Fruit fly (Drosophila melanogaster) S2 (cell line): Measurements from ENCODE around the gene CG46244.
A peak's percentile ranks its signal among the peaks of the same experiment; 100 is the strongest.

Experiments used
- CG8478 ChIP-seq: fragments of >200 bp; optimal IDR thresholded peaks from 2 replicates; lab custom pipeline; 2018
- CTCF ChIP-seq, 2 experiments: fragments of >200 bp; optimal IDR thresholded peaks; 2 replicates each; lab custom pipeline; 2018

Gene CG46244

dm6 chr2L:19577187-19577765 lies 29.1 kb upstream of the CG46244 start, which contains the start of the genes spi and msb1l:
TSS of gene spi (minus strand) at chr2L:19577315.
TSS of gene msb1l (plus strand) at chr2L:19577701.
- TF ChIP-seq CTCF (optimal IDR thresholded peaks at IDR 0.05; lab: Kevin White, UChicago): no peak
- no peak for TF ChIP-seq CG8478 (lab: Kevin White, UChicago)

DNA sequence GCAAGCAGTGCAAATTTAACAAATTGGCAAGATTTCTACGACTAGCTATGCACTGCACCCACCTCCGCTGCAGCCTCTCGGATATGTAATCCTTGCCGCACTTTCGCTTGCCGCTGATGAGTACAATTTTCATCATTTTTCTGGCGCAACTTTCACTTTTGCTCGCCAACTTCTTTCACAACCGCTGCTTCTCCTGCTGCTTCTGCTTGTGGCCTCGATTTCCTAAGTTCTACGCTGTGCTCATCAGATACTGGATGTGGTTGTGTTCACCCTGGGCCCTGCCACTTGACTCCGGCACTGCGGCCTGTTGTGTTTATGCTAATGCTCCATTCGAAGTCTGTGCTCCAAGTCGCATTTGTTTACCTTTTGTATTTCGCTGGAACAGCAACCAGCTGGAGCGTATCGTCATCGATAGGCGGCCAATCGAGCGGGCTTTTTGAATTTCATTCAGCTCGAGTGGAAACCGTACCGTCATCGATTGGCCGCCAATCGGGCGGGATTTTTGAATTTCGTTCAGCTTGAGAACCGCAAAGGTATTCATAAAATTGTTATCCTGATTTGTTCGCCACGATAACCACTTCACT lies 26.3 kb upstream of the CG46244 start, which contains the start of gene Pmvk:
Gene Pmvk, minus strand, starts transcription at position 357 of the 584 bp plus-strand sequence.
- no peak for TF ChIP-seq CTCF (optimal IDR thresholded peaks at IDR 0.05; lab: Kevin White, UChicago)
- TF ChIP-seq CG8478 (lab: Kevin White, UChicago): no peak

- TF ChIP-seq CG8478 (lab: Kevin White, UChicago) (no peak), CTCF (optimal IDR thresholded peaks at IDR 0.05; lab: Kevin White, UChicago) (peak in 1 of 2 experiments; percentile 29)
Measured at dm6 chr2L:19582185-19582584, 24.2 kb upstream of the CG46244 start, which contains the start of gene Hakai. TSS of gene Hakai (minus strand) at chr2L:19582474.

DNA sequence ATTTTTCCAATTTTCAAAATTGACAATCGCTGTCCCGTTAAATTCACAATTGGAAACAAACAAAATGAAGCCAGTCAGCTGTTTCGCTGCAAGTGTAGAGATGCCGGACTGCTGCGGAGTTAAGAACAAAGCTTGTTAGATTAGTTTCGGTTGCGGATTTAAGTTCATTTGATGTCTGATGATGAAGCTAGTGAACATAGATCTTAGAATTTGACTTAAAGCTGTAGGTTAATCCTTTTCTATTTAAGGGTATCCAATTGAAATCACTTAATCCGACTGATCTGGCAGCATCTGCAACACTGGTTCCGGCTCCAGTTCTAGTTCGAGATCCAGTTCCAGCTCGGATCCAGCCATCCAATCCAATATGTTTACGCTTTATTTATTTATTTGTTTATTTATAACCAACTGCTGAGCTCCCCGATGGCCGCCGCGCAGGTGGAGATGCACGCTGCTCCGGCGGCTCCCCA lies 22.4 kb upstream of the CG46244 start, which contains the start of the genes PCNA2 and CG10366:
Gene PCNA2, minus strand, starts transcription at position 65 of the 467 bp plus-strand sequence.
Gene CG10366, plus strand, starts transcription at position 310 of the 467 bp plus-strand sequence.
- TF ChIP-seq CTCF (optimal IDR thresholded peaks at IDR 0.05; lab: Kevin White, UChicago) (peak; percentile 26 to 68), CG8478 (lab: Kevin White, UChicago) (no peak)

DNA sequence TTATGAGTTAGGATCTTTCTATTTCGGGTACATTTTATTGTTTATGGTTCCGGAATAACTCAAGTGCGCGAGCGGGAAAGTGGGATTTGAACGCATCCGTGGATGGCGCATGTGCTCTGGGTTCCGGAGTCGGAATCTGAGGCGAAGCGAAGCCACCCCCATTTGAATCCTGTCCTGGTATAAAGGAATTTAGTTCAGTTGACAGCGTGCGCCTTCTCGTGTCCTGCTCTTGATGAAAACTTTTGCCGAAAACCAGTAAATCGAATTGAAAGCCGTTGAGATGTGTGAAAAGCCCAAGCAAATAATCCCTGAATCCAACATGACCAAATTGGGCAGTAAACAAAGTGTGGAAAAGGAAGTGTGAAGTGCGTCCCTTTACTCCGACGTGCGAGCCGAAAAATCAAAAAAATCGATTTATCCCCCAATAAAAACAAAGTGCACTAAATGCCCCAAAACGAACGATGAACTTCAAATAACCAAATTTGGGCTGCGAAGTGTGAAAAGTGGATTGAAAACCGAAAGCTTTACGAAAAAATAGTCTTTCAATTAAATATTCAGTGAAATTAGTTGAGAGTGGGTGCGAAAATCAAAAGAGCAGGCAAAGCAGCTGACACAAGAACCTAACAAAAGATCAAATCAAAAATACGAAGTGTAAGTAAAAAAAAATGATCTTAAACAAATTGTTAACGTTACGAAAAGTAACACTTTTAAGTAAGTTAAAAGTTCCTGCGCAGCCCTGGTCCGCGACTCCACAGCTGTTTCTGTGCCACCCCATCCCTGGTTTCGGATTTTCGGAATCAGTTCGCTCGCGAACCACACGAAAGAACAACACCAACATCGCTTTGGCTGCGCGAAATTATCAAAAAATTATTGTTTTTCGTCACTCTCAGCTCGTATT lies 19.7 kb upstream of the CG46244 start, which contains the start of gene Lar:
Gene Lar, plus strand, starts transcription at position 188 of the 898 bp plus-strand sequence.
- TF ChIP-seq CTCF (optimal IDR thresholded peaks at IDR 0.05; lab: Kevin White, UChicago): peak; percentile 7 to 28
- TF ChIP-seq CG8478 (lab: Kevin White, UChicago): no peak

dm6 chr2L:19587334-19587659 lies 19.1 kb upstream of the CG46244 start:
- TF ChIP-seq CTCF (optimal IDR thresholded peaks at IDR 0.05; lab: Kevin White, UChicago): no peak
- TF ChIP-seq CG8478 (lab: Kevin White, UChicago): no peak

dm6 chr2L:19588924-19589323 lies 17.4 kb upstream of the CG46244 start:
- TF ChIP-seq CG8478 (lab: Kevin White, UChicago) (no peak), CTCF (optimal IDR thresholded peaks at IDR 0.05; lab: Kevin White, UChicago) (no peak)

DNA sequence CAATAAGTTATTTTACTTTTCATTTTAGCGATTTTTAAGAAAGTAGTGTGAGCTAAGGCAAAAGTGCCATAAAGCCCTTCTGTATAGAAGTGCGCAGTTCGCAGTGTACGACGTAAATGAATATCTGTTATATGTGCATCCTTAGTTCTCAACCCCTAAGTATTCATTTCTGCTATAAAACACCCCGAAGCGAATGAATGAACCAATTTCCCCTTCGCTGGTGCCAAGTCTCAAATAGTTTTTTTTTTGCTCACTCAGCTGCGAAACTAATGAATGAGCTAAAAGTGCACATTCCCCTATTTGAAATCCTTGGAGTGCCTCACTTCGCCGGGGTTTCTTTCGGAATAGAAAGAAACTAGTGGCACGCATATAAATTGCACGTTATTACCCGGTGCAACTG lies 15.7 kb upstream of the CG46244 start:
- TF ChIP-seq CTCF (optimal IDR thresholded peaks at IDR 0.05; lab: Kevin White, UChicago): peak in 1 of 2 experiments; percentile 25
- no peak for TF ChIP-seq CG8478 (lab: Kevin White, UChicago)

DNA sequence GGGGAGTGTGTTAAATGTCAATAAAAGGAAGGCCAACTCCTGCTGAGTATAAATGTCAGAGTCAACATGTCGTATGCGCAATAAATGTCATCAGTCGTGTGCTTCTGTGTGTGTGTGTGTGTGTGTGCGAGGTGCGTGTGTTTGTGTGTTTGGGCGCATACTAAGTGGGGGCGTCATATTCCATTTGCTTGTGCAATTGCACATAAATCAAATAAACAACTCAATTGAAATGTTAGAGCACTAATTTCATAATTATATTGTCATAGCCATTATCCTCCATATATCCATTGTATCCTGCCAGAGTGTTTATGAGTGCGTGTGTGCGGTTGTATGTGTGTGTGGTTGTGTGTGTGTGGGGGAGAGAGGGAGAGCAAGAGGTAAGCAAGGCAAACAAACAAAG lies 12.3 kb upstream of the CG46244 start:
- TF ChIP-seq CTCF (optimal IDR thresholded peaks at IDR 0.05; lab: Kevin White, UChicago) (no peak), CG8478 (lab: Kevin White, UChicago) (no peak)

dm6 chr2L:19605365-19605921 lies 926 bp upstream of the CG46244 start:
- TF ChIP-seq CG8478 (lab: Kevin White, UChicago) (no peak), CTCF (optimal IDR thresholded peaks at IDR 0.05; lab: Kevin White, UChicago) (no peak)

- TF ChIP-seq CG8478 (lab: Kevin White, UChicago): no peak
- no peak for TF ChIP-seq CTCF (optimal IDR thresholded peaks at IDR 0.05; lab: Kevin White, UChicago)
Measured at dm6 chr2L:19628002-19628401, 21.6 kb downstream of the CG46244 start.

DNA sequence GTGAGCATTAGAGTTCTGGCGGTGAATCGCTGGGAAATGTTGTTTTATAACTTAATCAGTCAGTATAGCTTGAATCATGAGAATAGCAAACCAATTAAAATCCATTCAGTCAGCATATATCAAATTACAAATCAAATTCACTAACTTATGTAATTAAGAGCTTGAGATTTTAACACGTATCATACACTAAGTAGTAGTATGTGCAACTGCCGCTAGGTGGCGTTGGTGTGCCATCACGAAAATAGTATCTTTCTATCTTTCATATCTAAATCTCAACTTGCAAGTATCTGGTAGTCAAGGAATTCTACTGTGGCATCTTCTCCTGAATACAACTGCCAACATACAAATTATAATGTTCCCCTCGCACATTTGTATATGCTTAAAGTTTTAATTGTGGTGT lies 27.6 kb downstream of the CG46244 start:
- no peak for TF ChIP-seq CG8478 (lab: Kevin White, UChicago)
- peak; percentile 75 to 80 for TF ChIP-seq CTCF (optimal IDR thresholded peaks at IDR 0.05; lab: Kevin White, UChicago)

- no peak for TF ChIP-seq CG8478 (lab: Kevin White, UChicago)
- TF ChIP-seq CTCF (optimal IDR thresholded peaks at IDR 0.05; lab: Kevin White, UChicago): no peak
Measured at dm6 chr2L:19678347-19678746, 72.0 kb downstream of the CG46244 start.

DNA sequence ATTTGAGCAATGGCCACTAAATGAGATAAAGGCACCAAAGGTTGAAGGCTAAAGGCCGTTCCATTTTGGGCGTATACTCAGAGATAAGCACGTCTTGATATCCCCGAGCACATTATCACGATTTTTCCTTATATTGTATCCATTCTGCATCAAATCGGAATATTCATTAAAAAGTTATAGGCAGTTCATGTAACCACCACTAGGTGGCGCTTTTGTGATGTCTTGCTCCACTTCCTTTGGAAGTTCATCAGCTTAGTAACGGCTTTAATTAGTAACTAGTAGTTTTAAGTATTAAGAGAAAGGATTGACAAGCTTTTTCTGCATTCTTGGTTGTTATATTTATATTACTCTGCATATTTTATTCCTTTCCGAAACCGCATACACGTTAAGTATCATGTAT lies 76.2 kb downstream of the CG46244 start:
- TF ChIP-seq CTCF (optimal IDR thresholded peaks at IDR 0.05; lab: Kevin White, UChicago) (peak; percentile 66 to 70), CG8478 (lab: Kevin White, UChicago) (no peak)
